Fruit fly (Drosophila melanogaster) whole organism, adult: ENCODE measurements around the gene Glut1.
A peak's percentile ranks its signal among the peaks of the same experiment; 100 is the strongest.

Experiments used
- CG11617 ChIP-seq: fragments of 200-800 bp; sonication (Bioruptor generic); optimal IDR thresholded peaks from 2 replicates; lab custom pipeline; 2017; ENCODE audit warnings: mild to moderate bottlenecking, missing biosample characterization, missing genetic modification reagents, missing genetic modification characterization
- CG12768 ChIP-seq: fragments of 200-800 bp; sonication (Bioruptor generic); optimal IDR thresholded peaks from 2 replicates; lab custom pipeline; 2017; ENCODE audit warnings: missing biosample characterization, missing genetic modification characterization, mild to moderate bottlenecking, moderate library complexity, missing genetic modification reagents
- CG14711 ChIP-seq: fragments of 200-800 bp; sonication (Bioruptor generic); optimal IDR thresholded peaks from 2 replicates; lab custom pipeline; 2018; ENCODE audit warnings: missing biosample characterization, mild to moderate bottlenecking, missing genetic modification characterization, moderate library complexity
- CG1620 ChIP-seq: fragments of 200-800 bp; sonication (Bioruptor generic); optimal IDR thresholded peaks from 2 replicates; lab custom pipeline; 2016; ENCODE audit warnings: missing biosample characterization, missing genetic modification characterization
- CG33017 ChIP-seq: fragments of 200-800 bp; sonication (Bioruptor generic); optimal IDR thresholded peaks from 2 replicates; lab custom pipeline; 2018; ENCODE audit warnings: missing biosample characterization, mild to moderate bottlenecking, missing genetic modification characterization, moderate library complexity
- CG5204 ChIP-seq: fragments of 200-800 bp; sonication (Bioruptor generic); optimal IDR thresholded peaks from 2 replicates; lab custom pipeline; 2016; ENCODE audit warnings: missing biosample characterization, missing genetic modification characterization
- CG7045 ChIP-seq: fragments of 200-800 bp; sonication (Bioruptor generic); optimal IDR thresholded peaks from 2 replicates; lab custom pipeline; 2017; ENCODE audit warnings: missing biosample characterization, mild to moderate bottlenecking, missing genetic modification characterization
- CG7101 ChIP-seq: fragments of 200-800 bp; sonication (Bioruptor generic); optimal IDR thresholded peaks from 2 replicates; lab custom pipeline; 2018; ENCODE audit warnings: missing biosample characterization, mild to moderate bottlenecking, missing genetic modification characterization, moderate library complexity
- Clk ChIP-seq: fragments of 200-800 bp; sonication (Bioruptor generic); optimal IDR thresholded peaks from 2 replicates; lab custom pipeline; 2017; ENCODE audit warnings: missing biosample characterization, missing genetic modification characterization
- Crg-1 ChIP-seq: fragments of 200-800 bp; sonication (Bioruptor generic); optimal IDR thresholded peaks from 2 replicates; lab custom pipeline; 2016; ENCODE audit warnings: missing biosample characterization, missing genetic modification characterization
- Hr96 ChIP-seq: fragments of 200-800 bp; sonication (Bioruptor generic); optimal IDR thresholded peaks from 2 replicates; lab custom pipeline; 2016; ENCODE audit warnings: missing biosample characterization, missing genetic modification characterization
- Mnt ChIP-seq: fragments of 200-800 bp; sonication (Bioruptor generic); optimal IDR thresholded peaks from 2 replicates; lab custom pipeline; 2016; ENCODE audit warnings: missing biosample characterization, mild to moderate bottlenecking, missing genetic modification characterization
- bab1 ChIP-seq: fragments of 200-800 bp; sonication (Bioruptor generic); optimal IDR thresholded peaks from 3 replicates; lab custom pipeline; 2019; ENCODE audit warnings: missing biosample characterization, mild to moderate bottlenecking, missing genetic modification characterization, moderate library complexity
- cic ChIP-seq: fragments of 200-800 bp; sonication (Bioruptor generic); optimal IDR thresholded peaks from 2 replicates; lab custom pipeline; 2017; ENCODE audit warnings: missing biosample characterization, mild to moderate bottlenecking, missing genetic modification characterization, moderate library complexity
- cnc ChIP-seq, 2 experiments: fragments of >200 bp; optimal IDR thresholded peaks; 2 replicates each; lab custom pipeline; 2017
- kay ChIP-seq: fragments of 200-800 bp; sonication (Bioruptor generic); peaks from one replicate; lab custom pipeline; 2016; ENCODE audit warnings: missing biosample characterization, missing genetic modification characterization, borderline replicate concordance
- ovo ChIP-seq: fragments of 200-800 bp; sonication (Bioruptor generic); optimal IDR thresholded peaks from 2 replicates; lab custom pipeline; 2016; ENCODE audit warnings: missing biosample characterization, missing genetic modification characterization
- pad ChIP-seq: fragments of 200-800 bp; sonication (Bioruptor generic); optimal IDR thresholded peaks from 3 replicates; lab custom pipeline; 2017; ENCODE audit warnings: missing biosample characterization, missing genetic modification characterization, mild to moderate bottlenecking, moderate library complexity, missing genetic modification reagents
- tj ChIP-seq: fragments of 200-800 bp; sonication (Bioruptor generic); optimal IDR thresholded peaks from 3 replicates; lab custom pipeline; 2017; ENCODE audit warnings: missing biosample characterization, mild to moderate bottlenecking, missing genetic modification characterization, moderate library complexity
- toe ChIP-seq: fragments of 200-800 bp; sonication (Bioruptor generic); optimal IDR thresholded peaks from 2 replicates; lab custom pipeline; 2016; ENCODE audit warnings: missing biosample characterization, missing genetic modification characterization

The Glut1 gene

DNA sequence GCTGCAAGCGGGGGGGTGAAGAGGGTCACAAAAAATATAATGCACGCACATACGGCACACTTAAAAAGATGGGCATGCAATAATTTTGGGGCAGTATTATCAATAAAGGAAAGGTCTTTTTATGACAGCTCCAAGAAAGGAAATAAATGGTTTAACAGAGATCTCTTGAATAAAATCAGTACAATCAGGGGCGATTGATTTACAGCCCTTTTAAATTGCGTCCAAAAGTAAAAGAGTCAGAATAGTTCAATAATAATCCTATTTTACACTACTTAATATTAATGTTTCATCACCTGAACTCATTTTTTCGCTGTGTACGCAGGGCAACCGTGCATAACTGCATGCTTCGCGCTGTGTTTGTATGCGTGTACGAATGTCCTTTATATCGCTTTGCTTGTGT is 43.0 kb downstream of the Glut1 start:
- TF ChIP-seq Clk (no peak), CG7101 (tag; lab: Kevin White, UChicago) (no peak), CG1620 (GFP tag; lab: Kevin White, UChicago) (no peak), toe (GFP tag; lab: Kevin White, UChicago) (no peak), pad (no peak), CG33017 (no peak), kay (no peak), CG5204 (GFP tag; lab: Kevin White, UChicago) (no peak), Crg-1 (GFP tag; lab: Kevin White, UChicago) (no peak), CG11617 (GFP tag; lab: Kevin White, UChicago) (no peak), Mnt (GFP tag; lab: Kevin White, UChicago) (no peak), Hr96 (GFP tag; lab: Kevin White, UChicago) (no peak), CG7045 (GFP tag; lab: Kevin White, UChicago) (no peak), CG12768 (no peak)

dm6 chr3L:958605-959004 is 44.7 kb downstream of the Glut1 start:
- TF ChIP-seq tj (GFP tag; lab: Kevin White, UChicago): no peak
- no peak for TF ChIP-seq Clk
- no peak for TF ChIP-seq Crg-1 (GFP tag; lab: Kevin White, UChicago)
- TF ChIP-seq Mnt (GFP tag; lab: Kevin White, UChicago): no peak
- TF ChIP-seq kay: no peak
- TF ChIP-seq cic (GFP tag; lab: Kevin White, UChicago): no peak
- TF ChIP-seq CG12768: no peak
- TF ChIP-seq cnc (optimal IDR thresholded peaks at IDR 0.05; lab: Kevin White, UChicago): no peak
- TF ChIP-seq toe (GFP tag; lab: Kevin White, UChicago): no peak
- TF ChIP-seq CG14711 (tag; lab: Kevin White, UChicago): no peak
- no peak for TF ChIP-seq ovo (GFP tag; lab: Kevin White, UChicago)
- no peak for TF ChIP-seq bab1

- TF ChIP-seq bab1 (peak; percentile 14), toe (GFP tag; lab: Kevin White, UChicago) (no peak)
Observed at dm6 chr3L:959188-959868, 45.5 kb downstream of the Glut1 start.

DNA sequence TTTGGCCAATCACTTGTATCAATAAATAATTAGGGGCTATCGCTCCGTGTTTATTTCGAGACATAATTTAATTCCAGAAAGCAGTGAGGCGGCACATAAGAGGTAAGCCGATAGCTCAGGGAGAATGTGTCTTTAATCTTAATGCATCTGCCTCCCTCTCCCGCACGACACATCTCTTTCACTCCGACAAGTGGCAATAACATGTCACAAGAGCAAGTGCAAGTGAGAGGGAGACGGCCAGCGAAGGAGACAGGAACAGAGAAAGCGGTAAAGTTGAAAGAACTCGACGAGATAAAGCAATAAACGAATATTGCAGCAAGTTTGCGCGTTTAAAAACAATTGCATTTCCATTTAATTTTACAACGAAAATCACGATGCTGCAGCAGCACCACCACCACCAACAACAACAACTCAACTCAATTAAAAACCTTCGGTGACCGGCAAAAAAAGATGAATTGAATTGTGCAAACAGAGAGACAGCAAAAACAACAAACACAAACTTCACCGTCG is 46.0 kb downstream of the Glut1 start:
- TF ChIP-seq Mnt (GFP tag; lab: Kevin White, UChicago): no peak
- TF ChIP-seq cnc (optimal IDR thresholded peaks at IDR 0.05; lab: Kevin White, UChicago): no peak
- no peak for TF ChIP-seq Hr96 (GFP tag; lab: Kevin White, UChicago)
- no peak for TF ChIP-seq Clk
- TF ChIP-seq kay: no peak
- TF ChIP-seq tj (GFP tag; lab: Kevin White, UChicago): no peak

DNA sequence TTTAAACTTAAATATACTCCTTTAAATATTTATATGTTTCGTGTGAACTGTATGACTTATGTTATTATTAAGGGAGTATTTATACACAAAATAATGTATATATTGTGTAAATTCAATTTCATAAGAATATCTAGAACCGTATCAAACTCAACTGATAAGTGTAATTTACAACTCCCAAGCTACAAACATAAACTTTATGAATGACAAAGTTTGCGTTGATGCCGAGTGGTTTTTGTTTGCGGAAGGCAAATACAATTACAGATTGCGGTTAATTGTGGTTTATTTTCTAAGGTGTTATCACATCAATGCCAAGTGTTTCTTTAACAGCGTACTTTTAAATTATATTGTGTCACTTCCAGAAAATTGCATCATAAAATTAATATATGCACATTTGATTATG is 46.7 kb downstream of the Glut1 start:
- TF ChIP-seq tj (GFP tag; lab: Kevin White, UChicago) (no peak), Crg-1 (GFP tag; lab: Kevin White, UChicago) (no peak), CG33017 (peak; percentile 38), ovo (GFP tag; lab: Kevin White, UChicago) (no peak), cic (GFP tag; lab: Kevin White, UChicago) (peak; percentile 15), CG7045 (GFP tag; lab: Kevin White, UChicago) (peak; percentile 59), kay (peak; percentile 67), CG14711 (tag; lab: Kevin White, UChicago) (peak; percentile 9), CG7101 (tag; lab: Kevin White, UChicago) (peak; percentile 33), Hr96 (GFP tag; lab: Kevin White, UChicago) (no peak), CG12768 (peak; percentile 6), Mnt (GFP tag; lab: Kevin White, UChicago) (no peak), Clk (no peak), pad (no peak)

dm6 chr3L:964022-964421 is 50.1 kb downstream of the Glut1 start:
- no peak for TF ChIP-seq CG11617 (GFP tag; lab: Kevin White, UChicago)
- TF ChIP-seq kay: no peak
- no peak for TF ChIP-seq tj (GFP tag; lab: Kevin White, UChicago)
- no peak for TF ChIP-seq CG33017
- no peak for TF ChIP-seq pad
- TF ChIP-seq CG5204 (GFP tag; lab: Kevin White, UChicago): no peak
- no peak for TF ChIP-seq cnc (optimal IDR thresholded peaks at IDR 0.05; lab: Kevin White, UChicago)

- no peak for TF ChIP-seq cic (GFP tag; lab: Kevin White, UChicago)
- no peak for TF ChIP-seq CG7045 (GFP tag; lab: Kevin White, UChicago)
- no peak for TF ChIP-seq CG1620 (GFP tag; lab: Kevin White, UChicago)
- no peak for TF ChIP-seq toe (GFP tag; lab: Kevin White, UChicago)
- TF ChIP-seq Mnt (GFP tag; lab: Kevin White, UChicago): no peak
- no peak for TF ChIP-seq CG33017
- no peak for TF ChIP-seq ovo (GFP tag; lab: Kevin White, UChicago)
- TF ChIP-seq bab1: no peak
- no peak for TF ChIP-seq pad
- TF ChIP-seq Clk: no peak
- no peak for TF ChIP-seq Crg-1 (GFP tag; lab: Kevin White, UChicago)
- no peak for TF ChIP-seq tj (GFP tag; lab: Kevin White, UChicago)
Observed at dm6 chr3L:967822-968576, 54.1 kb downstream of the Glut1 start.
